Worm (Caenorhabditis elegans): Measurements from ENCODE around the gene acdh-13.

acdh-13 gene

ce11 chrIV:8534997-8535414, 36.4 kb upstream of the acdh-13 start (continued):
- TF ChIP-seq him-1 (tag; optimal IDR thresholded peaks at IDR 0.05) (no peak), repo-1 (tag; optimal IDR thresholded peaks at IDR 0.05) (no peak), lag-1 (GFP tag; IDR thresholded peaks at IDR 0.05) (no peak), ztf-3 (GFP tag; optimal IDR thresholded peaks at IDR 0.05) (no peak), lsy-27 (tag; optimal IDR thresholded peaks at IDR 0.05; ENCODE audit: borderline replicate concordance, insufficient read depth) (no peak), F39B2.1 (GFP tag; IDR thresholded peaks at IDR 0.05) (no peak), ztf-18 (tag; optimal IDR thresholded peaks at IDR 0.05) (no peak), ceh-40 (GFP tag; IDR thresholded peaks at IDR 0.05) (no peak), gei-17 (GFP tag; optimal IDR thresholded peaks at IDR 0.05) (no peak), egl-18 (GFP tag; IDR thresholded peaks at IDR 0.05) (no peak), unc-62 (GFP tag; optimal IDR thresholded peaks at IDR 0.05) (peak; percentile 39), ceh-27 (GFP tag; optimal IDR thresholded peaks at IDR 0.05) (peak; percentile 15), B0336.3 (GFP tag; IDR thresholded peaks at IDR 0.05) (no peak), nhr-179 (tag; optimal IDR thresholded peaks at IDR 0.05) (no peak), lir-1 (GFP tag; conservative IDR thresholded peaks at IDR 0.05) (no peak), rec-8 (tag; optimal IDR thresholded peaks at IDR 0.05) (no peak), attf-6 (GFP tag; IDR thresholded peaks at IDR 0.05) (no peak), F23B12.7 (tag; optimal IDR thresholded peaks at IDR 0.05; ENCODE audit: insufficient read depth) (no peak), mcd-1 (GFP tag; IDR thresholded peaks at IDR 0.05) (no peak), ZK185.1 (tag; optimal IDR thresholded peaks at IDR 0.05; ENCODE audit: poor library complexity, severe bottlenecking) (no peak), C06A6.2 (GFP tag; conservative IDR thresholded peaks at IDR 0.05) (no peak), F49E8.2 (tag; optimal IDR thresholded peaks at IDR 0.05; ENCODE audit: insufficient read depth) (no peak), F33H1.4 (GFP tag; IDR thresholded peaks at IDR 0.05) (no peak), snpc-1.3 (tag; optimal IDR thresholded peaks at IDR 0.05; ENCODE audit: insufficient read depth) (no peak), xnd-1 (tag; optimal IDR thresholded peaks at IDR 0.05) (no peak), bed-1 (GFP tag; IDR thresholded peaks at IDR 0.05) (no peak), lin-26 (GFP tag; IDR thresholded peaks at IDR 0.05) (no peak), lsl-1 (GFP tag; optimal IDR thresholded peaks at IDR 0.05) (no peak), akir-1 (GFP tag; optimal IDR thresholded peaks at IDR 0.05) (no peak), ztf-22 (GFP tag; optimal IDR thresholded peaks at IDR 0.05) (no peak), Y67H2A.10 (GFP tag; conservative IDR thresholded peaks at IDR 0.05) (no peak), egl-44 (GFP tag; IDR thresholded peaks at IDR 0.05) (no peak), rcor-1 (GFP tag; IDR thresholded peaks at IDR 0.05) (no peak), hlh-26 (GFP tag; conservative IDR thresholded peaks at IDR 0.05) (no peak), sdz-38 (tag; optimal IDR thresholded peaks at IDR 0.05) (no peak), K11D2.4 (GFP tag; IDR thresholded peaks at IDR 0.05) (0 out of 2 replicates have a peak, but pooled peaks have one; percentile 32), F57C9.4 (tag; optimal IDR thresholded peaks at IDR 0.05) (no peak), tbp1 (GFP tag; optimal IDR thresholded peaks at IDR 0.05) (peak; percentile 5), ztf-6 (GFP tag; IDR thresholded peaks at IDR 0.05) (no peak), ceh-100 (GFP tag; IDR thresholded peaks at IDR 0.05) (no peak), B0261.1 (tag; optimal IDR thresholded peaks at IDR 0.05) (no peak), ztf-25 (GFP tag; IDR thresholded peaks at IDR 0.05) (no peak), madf-8 (GFP tag; conservative IDR thresholded peaks at IDR 0.05) (no peak), zim-3 (tag; optimal IDR thresholded peaks at IDR 0.05) (no peak), cebp-1 (GFP tag; IDR thresholded peaks at IDR 0.05) (no peak), cebp-1 (tag; optimal IDR thresholded peaks at IDR 0.05) (peak; percentile 47), snpc-4 (GFP tag; optimal IDR thresholded peaks at IDR 0.05) (no peak), snpc-4 (tag; optimal IDR thresholded peaks at IDR 0.05) (no peak), aptf-3 (GFP tag; IDR thresholded peaks at IDR 0.05) (no peak)

Measured in whole organism, young adult.